Fruit fly (Drosophila melanogaster) whole organism, embryonic: Measurements from ENCODE around the gene CG31886.

Experiments
- Asciz ChIP-seq: fragments of 200-800 bp; sonication (Bioruptor generic); optimal IDR thresholded peaks from 2 replicates; lab custom pipeline; 2017; ENCODE audit warnings: missing biosample characterization, mild to moderate bottlenecking, missing genetic modification characterization, missing genetic modification reagents
- B-H1 ChIP-seq: fragments of 200-800 bp; sonication (Bioruptor generic); IDR thresholded peaks from 3 replicates; pipeline ENCODE4 v1.3.6; 2022; ENCODE audit warnings: missing biosample characterization, missing genetic modification characterization
- BtbVII ChIP-seq: fragments of 200-800 bp; sonication (Bioruptor generic); optimal IDR thresholded peaks from 3 replicates; lab custom pipeline; 2017; ENCODE audit warnings: missing biosample characterization, mild to moderate bottlenecking, missing genetic modification characterization
- Bteb2 ChIP-seq: fragments of 200-800 bp; sonication (Bioruptor generic); optimal IDR thresholded peaks from 2 replicates; lab custom pipeline; 2016; ENCODE audit warnings: missing biosample characterization, missing genetic modification characterization
- CG10366 ChIP-seq: fragments of 200-800 bp; sonication (Bioruptor generic); IDR thresholded peaks from 2 replicates; pipeline ENCODE4 v1.3.6; 2022; ENCODE audit warnings: missing biosample characterization, missing genetic modification characterization
- CG10565 ChIP-seq: fragments of 200-800 bp; sonication (Bioruptor generic); optimal IDR thresholded peaks from 3 replicates; lab custom pipeline; 2016; ENCODE audit warnings: missing biosample characterization, mild to moderate bottlenecking, missing genetic modification characterization
- CG10979 ChIP-seq: fragments of 200-800 bp; sonication (Bioruptor generic); optimal IDR thresholded peaks from 2 replicates; lab custom pipeline; 2018; ENCODE audit warnings: missing biosample characterization, mild to moderate bottlenecking, missing genetic modification characterization, moderate library complexity
- CG11504 ChIP-seq: fragments of 200-800 bp; sonication (Bioruptor generic); optimal IDR thresholded peaks from 3 replicates; lab custom pipeline; 2019; ENCODE audit warnings: missing biosample characterization, mild to moderate bottlenecking, missing genetic modification characterization, moderate library complexity
- CG11560 ChIP-seq: fragments of 200-800 bp; sonication (Bioruptor generic); IDR thresholded peaks from 3 replicates; pipeline ENCODE4 v1.3.6; 2022; ENCODE audit warnings: missing biosample characterization, missing genetic modification characterization
- CG13424 ChIP-seq: fragments of 200-800 bp; sonication (Bioruptor generic); optimal IDR thresholded peaks from 2 replicates; lab custom pipeline; 2019; ENCODE audit warnings: missing biosample characterization, mild to moderate bottlenecking, missing genetic modification characterization, moderate library complexity
- CG1603 ChIP-seq: fragments of 200-800 bp; sonication (Bioruptor generic); optimal IDR thresholded peaks from 2 replicates; lab custom pipeline; 2019; ENCODE audit warnings: missing biosample characterization, mild to moderate bottlenecking, missing genetic modification characterization, moderate library complexity
- CG16815 ChIP-seq: fragments of 200-800 bp; sonication (Bioruptor generic); optimal IDR thresholded peaks from 3 replicates; lab custom pipeline; 2017; ENCODE audit warnings: missing biosample characterization, mild to moderate bottlenecking, missing genetic modification characterization
- CG17359 ChIP-seq: fragments of 200-800 bp; sonication (Bioruptor generic); optimal IDR thresholded peaks from 3 replicates; lab custom pipeline; 2018; ENCODE audit warnings: missing biosample characterization, mild to moderate bottlenecking, missing genetic modification characterization, moderate library complexity
- CG18619 ChIP-seq: fragments of 200-800 bp; sonication (Bioruptor generic); optimal IDR thresholded peaks from 3 replicates; lab custom pipeline; 2017; ENCODE audit warnings: missing biosample characterization, mild to moderate bottlenecking, missing genetic modification characterization
- CG31365 ChIP-seq: fragments of 200-800 bp; sonication (Bioruptor generic); optimal IDR thresholded peaks from 2 replicates; lab custom pipeline; 2018; ENCODE audit warnings: missing biosample characterization, mild to moderate bottlenecking, missing genetic modification characterization
- CG31388 ChIP-seq: fragments of 200-800 bp; sonication (Bioruptor generic); optimal IDR thresholded peaks from 2 replicates; lab custom pipeline; 2016; ENCODE audit warnings: missing biosample characterization, missing genetic modification characterization
- CG3163 ChIP-seq: fragments of 200-800 bp; sonication (Bioruptor generic); optimal IDR thresholded peaks from 3 replicates; lab custom pipeline; 2016; ENCODE audit warnings: missing biosample characterization, missing genetic modification characterization
- CG32767 ChIP-seq: fragments of 200-800 bp; sonication (Bioruptor generic); IDR thresholded peaks from 2 replicates; pipeline ENCODE4 v1.3.6; 2022; ENCODE audit warnings: missing biosample characterization, missing genetic modification characterization
- CG3281 ChIP-seq: fragments of 200-800 bp; sonication (Bioruptor generic); optimal IDR thresholded peaks from 3 replicates; lab custom pipeline; 2017; ENCODE audit warnings: missing biosample characterization, mild to moderate bottlenecking, missing genetic modification characterization
- CG43689 ChIP-seq: fragments of 200-800 bp; sonication (Bioruptor generic); IDR thresholded peaks from 2 replicates; pipeline ENCODE4 v1.3.6; 2022; ENCODE audit warnings: missing biosample characterization, missing genetic modification characterization
- CG5180 ChIP-seq: fragments of 200-800 bp; sonication (Bioruptor generic); optimal IDR thresholded peaks from 3 replicates; lab custom pipeline; 2017; ENCODE audit warnings: missing biosample characterization, missing genetic modification characterization, mild to moderate bottlenecking, moderate library complexity, missing genetic modification reagents
- CG8290 ChIP-seq, 3 experiments: fragments of 200-800 bp; sonication (Bioruptor generic); optimal IDR thresholded peaks; 2 replicates each; lab custom pipeline; 2016 to 2019; ENCODE audit warnings: missing biosample characterization in 3 of 3, missing genetic modification characterization in 3 of 3, mild to moderate bottlenecking in 2 of 3, moderate library complexity in 1 of 3
- CG8944 ChIP-seq: fragments of 200-800 bp; sonication (Bioruptor generic); optimal IDR thresholded peaks from 3 replicates; lab custom pipeline; 2016; ENCODE audit warnings: missing biosample characterization, missing genetic modification characterization
- CG9727 ChIP-seq: fragments of 200-800 bp; sonication (Bioruptor generic); optimal IDR thresholded peaks from 3 replicates; lab custom pipeline; 2017; ENCODE audit warnings: missing biosample characterization, mild to moderate bottlenecking, missing genetic modification characterization
- Camta ChIP-seq: fragments of 200-800 bp; sonication (Bioruptor generic); optimal IDR thresholded peaks from 2 replicates; lab custom pipeline; 2016; ENCODE audit warnings: missing biosample characterization, missing genetic modification characterization
- Dek ChIP-seq: fragments of 200-800 bp; sonication (Bioruptor generic); optimal IDR thresholded peaks from 3 replicates; lab custom pipeline; 2019; ENCODE audit warnings: missing biosample characterization, mild to moderate bottlenecking, missing genetic modification characterization, moderate library complexity
- Dll ChIP-seq: fragments of 200-800 bp; sonication (Bioruptor generic); IDR thresholded peaks from 4 replicates; pipeline ENCODE4 v1.3.6; 2022; ENCODE audit warnings: missing biosample characterization, missing genetic modification characterization; ENCODE audit not compliant: partially characterized antibody
- Ets65A ChIP-seq: fragments of 200-800 bp; sonication (Bioruptor generic); peaks from one replicate; lab custom pipeline; 2016; ENCODE audit warnings: missing biosample characterization, missing genetic modification characterization
- Fer1 ChIP-seq: fragments of 200-800 bp; sonication (Bioruptor generic); optimal IDR thresholded peaks from 2 replicates; lab custom pipeline; 2017; ENCODE audit warnings: missing biosample characterization, mild to moderate bottlenecking, missing genetic modification characterization
- HLH54F ChIP-seq: fragments of 200-800 bp; sonication (Bioruptor generic); optimal IDR thresholded peaks from 3 replicates; lab custom pipeline; 2016; ENCODE audit warnings: missing biosample characterization, missing genetic modification characterization
- HLHmδ ChIP-seq: fragments of 200-800 bp; sonication (Bioruptor generic); optimal IDR thresholded peaks from 2 replicates; lab custom pipeline; 2018; ENCODE audit warnings: missing biosample characterization, mild to moderate bottlenecking, missing genetic modification characterization, moderate library complexity
- Oaz ChIP-seq: fragments of 200-800 bp; sonication (Bioruptor generic); IDR thresholded peaks from 2 replicates; pipeline ENCODE4 v1.3.6; 2022; ENCODE audit warnings: missing biosample characterization, missing genetic modification characterization
- Taf1 ChIP-seq: fragments of 200-800 bp; sonication (Bioruptor generic); IDR thresholded peaks from 2 replicates; pipeline ENCODE4 v1.3.6; 2022; ENCODE audit warnings: missing biosample characterization, missing genetic modification characterization
- abd-A ChIP-seq: fragments of 200-800 bp; sonication (Bioruptor generic); optimal IDR thresholded peaks from 3 replicates; lab custom pipeline; 2019; ENCODE audit warnings: missing biosample characterization, mild to moderate bottlenecking, missing genetic modification characterization, moderate library complexity
- ara ChIP-seq: fragments of 200-800 bp; sonication (Bioruptor generic); IDR thresholded peaks from 2 replicates; pipeline ENCODE4 v1.3.6; 2022; ENCODE audit warnings: missing biosample characterization, missing genetic modification characterization
- croc ChIP-seq: fragments of 200-800 bp; sonication (Bioruptor generic); conservative IDR thresholded peaks from 3 replicates; pipeline ENCODE4 v1.3.6; 2022; ENCODE audit warnings: missing biosample characterization, missing genetic modification characterization
- dan ChIP-seq: fragments of 200-800 bp; sonication (Bioruptor generic); IDR thresholded peaks from 2 replicates; pipeline ENCODE4 v1.3.6; 2022; ENCODE audit warnings: missing biosample characterization, missing genetic modification characterization
- lmd ChIP-seq: fragments of 200-800 bp; sonication (Bioruptor generic); IDR thresholded peaks from 2 replicates; pipeline ENCODE4 v1.3.6; 2022; ENCODE audit warnings: missing biosample characterization, missing genetic modification characterization
- mld ChIP-seq: fragments of 200-800 bp; sonication (Bioruptor generic); IDR thresholded peaks from 3 replicates; pipeline ENCODE4 v1.3.6; 2022; ENCODE audit warnings: missing biosample characterization, missing genetic modification characterization; ENCODE audit not compliant: partially characterized antibody
- nom ChIP-seq: fragments of 200-800 bp; sonication (Bioruptor generic); optimal IDR thresholded peaks from 2 replicates; lab custom pipeline; 2017; ENCODE audit warnings: missing biosample characterization, missing genetic modification characterization, mild to moderate bottlenecking, moderate library complexity, missing genetic modification reagents
- psq ChIP-seq: fragments of 200-800 bp; sonication (Bioruptor generic); optimal IDR thresholded peaks from 2 replicates; lab custom pipeline; 2017; ENCODE audit warnings: missing biosample characterization, missing genetic modification characterization
- sc ChIP-seq, 3 experiments: fragments of >200 bp in 2 of 3; fragments of 200-800 bp in 1 of 3; sonication (Bioruptor generic) in 1 of 3; optimal IDR thresholded peaks; 2 replicates in 2 of 3; 3 replicates in 1 of 3; lab custom pipeline; 2017; ENCODE audit warnings: mild to moderate bottlenecking in 1 of 3, missing biosample characterization in 1 of 3, missing genetic modification characterization in 1 of 3, missing genetic modification reagents in 1 of 3
- sd ChIP-seq: fragments of 200-800 bp; sonication (Bioruptor generic); optimal IDR thresholded peaks from 3 replicates; lab custom pipeline; 2018; ENCODE audit warnings: missing biosample characterization, mild to moderate bottlenecking, missing genetic modification characterization, moderate library complexity
- shn ChIP-seq: fragments of 200-800 bp; sonication (Bioruptor generic); optimal IDR thresholded peaks from 3 replicates; lab custom pipeline; 2016; ENCODE audit warnings: missing biosample characterization, missing genetic modification characterization
- tna ChIP-seq: fragments of 200-800 bp; sonication (Bioruptor generic); IDR thresholded peaks from 2 replicates; pipeline ENCODE4 v1.3.6; 2022; ENCODE audit warnings: missing biosample characterization, missing genetic modification characterization; ENCODE audit not compliant: partially characterized antibody
- vnd ChIP-seq: fragments of 200-800 bp; sonication (Bioruptor generic); IDR thresholded peaks from 3 replicates; pipeline ENCODE4 v1.3.6; 2022; ENCODE audit warnings: missing biosample characterization, missing genetic modification characterization; ENCODE audit not compliant: partially characterized antibody
- wdn ChIP-seq: fragments of 200-800 bp; sonication (Bioruptor generic); IDR thresholded peaks from 2 replicates; pipeline ENCODE4 v1.3.6; 2022; ENCODE audit warnings: missing biosample characterization, missing genetic modification characterization

Gene CG31886

dm6 chr2L:8952194-8953037, 6.4 kb downstream of the CG31886 start (continued):
- peak; percentile 58 for TF ChIP-seq shn (GFP tag; lab: Kevin White, UChicago)
- peak; percentile 31 for TF ChIP-seq CG10366 (GFP tag; lab: Robert Waterston, UW)
- peak; percentile 59; the same call in 1 of the 3 replicates for TF ChIP-seq vnd
- TF ChIP-seq CG8290 (GFP tag; optimal IDR thresholded peaks at IDR 0.05; lab: Kevin White, UChicago), result no peak
- peak in 1 of 2 experiments; percentile 61 for TF ChIP-seq CG8290 (tag; optimal IDR thresholded peaks at IDR 0.05; lab: Kevin White, UChicago)
- no peak for TF ChIP-seq sc (optimal IDR thresholded peaks at IDR 0.05; lab: Kevin White, UChicago)
- TF ChIP-seq sc (GFP tag; optimal IDR thresholded peaks at IDR 0.05; lab: Kevin White, UChicago), result no peak
- peak; percentile 54; the same call in 1 of the 2 replicates for TF ChIP-seq ara (GFP tag; lab: Robert Waterston, UW)
- TF ChIP-seq Ets65A (GFP tag; lab: Kevin White, UChicago), result peak; percentile 94
- TF ChIP-seq Asciz (GFP tag; lab: Kevin White, UChicago), result no peak
- no peak for TF ChIP-seq CG10565 (GFP tag; lab: Kevin White, UChicago)
- peak; percentile 32 for TF ChIP-seq sd
- peak; percentile 60 for TF ChIP-seq lmd (GFP tag; lab: Robert Waterston, UW)
- TF ChIP-seq CG31388, result no peak
- TF ChIP-seq CG3163 (GFP tag; lab: Kevin White, UChicago), result peak; percentile 50
- TF ChIP-seq CG8944 (GFP tag; lab: Kevin White, UChicago), result peak; percentile 33
- TF ChIP-seq BtbVII, result peak; percentile 11
- TF ChIP-seq nom (GFP tag; lab: Kevin White, UChicago), result no peak
- no peak for TF ChIP-seq Oaz (GFP tag; lab: Robert Waterston, UW)
- peak; percentile 64 for TF ChIP-seq CG1603 (tag; lab: Kevin White, UChicago)
- peak; percentile 36 for TF ChIP-seq CG9727 (GFP tag; lab: Kevin White, UChicago)
- TF ChIP-seq CG16815, result peak; percentile 27
- TF ChIP-seq HLHmδ (GFP tag; lab: Kevin White, UChicago), result no peak
- TF ChIP-seq dan (GFP tag; lab: Robert Waterston, UW), result no peak
- no peak for TF ChIP-seq Bteb2
- TF ChIP-seq Camta (GFP tag; lab: Kevin White, UChicago), result no peak
- no peak for TF ChIP-seq CG32767
- no peak for TF ChIP-seq abd-A (tag; lab: Kevin White, UChicago)
- TF ChIP-seq B-H1 (GFP tag; lab: Robert Waterston, UW), result peak; percentile 33; the same call in 1 of the 3 replicates
- TF ChIP-seq CG17359 (tag; lab: Kevin White, UChicago), result peak; percentile 37
- no peak for TF ChIP-seq CG31365 (tag; lab: Kevin White, UChicago)
- peak; percentile 49 for TF ChIP-seq HLH54F
- TF ChIP-seq Taf1 (GFP tag; lab: Robert Waterston, UW), result no peak
- no peak for TF ChIP-seq mld (GFP tag; lab: Robert Waterston, UW)
- no peak for TF ChIP-seq CG11560
- TF ChIP-seq CG10979 (tag; lab: Kevin White, UChicago), result peak; percentile 27
- peak; percentile 36 for TF ChIP-seq CG11504
- TF ChIP-seq CG5180, result peak; percentile 5
- no peak for TF ChIP-seq Dll (GFP tag; lab: Robert Waterston, UW)
- TF ChIP-seq CG43689 (GFP tag; lab: Robert Waterston, UW), result no peak
- TF ChIP-seq wdn, result 0 out of 2 replicates have a peak, but pooled peaks have one; percentile 22
- no peak for TF ChIP-seq croc (GFP tag; lab: Robert Waterston, UW)
- TF ChIP-seq CG13424 (tag; lab: Kevin White, UChicago), result peak; percentile 1
- no peak for TF ChIP-seq psq (GFP tag; lab: Kevin White, UChicago)
- TF ChIP-seq Dek, result peak; percentile 26
- peak; percentile 22 for TF ChIP-seq CG18619 (GFP tag; lab: Kevin White, UChicago)
- TF ChIP-seq CG3281 (GFP tag; lab: Kevin White, UChicago), result peak; percentile 28
- TF ChIP-seq tna, result 0 out of 2 replicates have a peak, but pooled peaks have one; percentile 10
- peak; percentile 33 for TF ChIP-seq Fer1 (GFP tag; lab: Kevin White, UChicago)
